Worm (Caenorhabditis elegans) whole organism, L4/young adult: ENCODE data around the gene T06C12.9.

Experiments used
- W03F9.2 ChIP-seq: fragments of 150-350 bp; optimal IDR thresholded peaks from 2 replicates; lab custom pipeline; 2014; ENCODE audit warnings: missing biosample characterization, missing genetic modification characterization
- dao-5 ChIP-seq: sonication (generic microtip); optimal IDR thresholded peaks from 2 replicates; lab custom pipeline; 2016; ENCODE audit warnings: missing genotype, missing genetic modification characterization, moderate library complexity, missing compliant biosample characterization

DNA sequence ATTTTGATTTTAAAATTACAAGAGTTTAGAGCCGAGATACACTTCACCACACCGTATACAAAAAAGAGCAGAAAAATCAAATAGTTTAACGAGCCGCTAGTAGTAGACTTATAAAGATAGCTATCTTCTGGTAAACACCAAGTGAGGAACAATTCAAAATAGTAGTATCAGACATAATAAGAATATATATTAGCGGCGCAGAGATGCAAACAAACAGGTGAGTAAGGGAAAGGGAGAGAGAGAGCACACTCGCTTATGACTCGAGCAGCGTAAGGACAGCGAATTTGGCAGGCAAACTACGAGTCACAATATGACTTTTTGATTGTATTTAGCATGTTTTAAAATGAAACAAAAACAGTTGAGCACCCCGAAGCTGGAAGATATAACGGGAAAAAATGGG lies 5.4 kb upstream of the T06C12.9 start:
- TF ChIP-seq W03F9.2 (tag; lab: Kevin White, UChicago): no peak
- TF ChIP-seq dao-5 (tag; lab: Kevin White, UChicago): no peak
